Worm (Caenorhabditis elegans): Measurements from ENCODE around the gene M02H5.8.

- TF ChIP-seq unc-62 (GFP tag; optimal IDR thresholded peaks at IDR 0.05 in 1 of 2) (no peak), unc-62 (tag; optimal IDR thresholded peaks at IDR 0.05) (no peak), nhr-48 (tag; optimal IDR thresholded peaks at IDR 0.05) (peak; percentile 49), ama-1 (optimal IDR thresholded peaks at IDR 0.05) (no peak), aha-1 (tag) (no peak), zag-1 (tag; optimal IDR thresholded peaks at IDR 0.05) (no peak), F10B5.3 (tag; optimal IDR thresholded peaks at IDR 0.05) (no peak), ztf-11 (tag; optimal IDR thresholded peaks at IDR 0.05) (no peak), sdz-12 (GFP tag; optimal IDR thresholded peaks at IDR 0.05) (no peak), nhr-28 (tag; optimal IDR thresholded peaks at IDR 0.05) (peak; percentile 99), fkh-10 (GFP tag; optimal IDR thresholded peaks at IDR 0.05) (no peak), skn-1 (tag; optimal IDR thresholded peaks at IDR 0.05) (no peak), unc-39 (tag; optimal IDR thresholded peaks at IDR 0.05) (no peak), ces-1 (GFP tag; optimal IDR thresholded peaks at IDR 0.05) (no peak), F49E8.2 (tag; optimal IDR thresholded peaks at IDR 0.05; ENCODE audit: borderline replicate concordance) (no peak)
Observed at ce11 chrV:459464-459863, 9.7 kb downstream of the M02H5.8 start, which contains the start of gene nhr-203.

Measured in whole organism, L4 larva.